Worm (Caenorhabditis elegans) whole organism, early embryonic: ENCODE data around the gene fbxa-28.

Experiments
- B0310.2 ChIP-seq: sonication (generic microtip); optimal IDR thresholded peaks from 2 replicates; lab custom pipeline; 2016; ENCODE audit warnings: mild to moderate bottlenecking, missing genetic modification characterization, missing compliant biosample characterization
- F13C5.2 ChIP-seq: sonication (generic microtip); optimal IDR thresholded peaks from 2 replicates; lab custom pipeline; 2017; ENCODE audit warnings: mild to moderate bottlenecking, missing genetic modification characterization, inconsistent platforms, missing compliant biosample characterization
- aly-1 ChIP-seq: sonication (generic microtip); optimal IDR thresholded peaks from 2 replicates; lab custom pipeline; 2016; ENCODE audit warnings: missing genetic modification characterization, missing compliant biosample characterization
- ama-1 ChIP-seq: fragments of 150-350 bp; optimal IDR thresholded peaks from 2 replicates; lab custom pipeline; 2014
- ceh-13 ChIP-seq: fragments of 200-800 bp; sonication (Bioruptor generic); optimal IDR thresholded peaks from 2 replicates; lab custom pipeline; 2018; ENCODE audit warnings: mild to moderate bottlenecking, missing genetic modification characterization, missing compliant biosample characterization
- ceh-36 ChIP-seq: sonication (generic microtip); optimal IDR thresholded peaks from 2 replicates; lab custom pipeline; 2016; ENCODE audit warnings: missing genetic modification characterization, inconsistent platforms, missing compliant biosample characterization
- ets-7 ChIP-seq: sonication (generic microtip); optimal IDR thresholded peaks from 2 replicates; lab custom pipeline; 2016; ENCODE audit warnings: missing genotype, missing genetic modification characterization, missing compliant biosample characterization
- flt-1 ChIP-seq: fragments of 200-800 bp; sonication (Bioruptor generic); IDR thresholded peaks from 2 replicates; pipeline ENCODE4 v1.3.6; 2022; ENCODE audit warnings: missing genetic modification characterization, missing compliant biosample characterization
- hmbx-1 ChIP-seq: sonication (generic microtip); optimal IDR thresholded peaks from 2 replicates; lab custom pipeline; 2016; ENCODE audit warnings: mild to moderate bottlenecking, missing genetic modification characterization, missing compliant biosample characterization
- hmg-4 ChIP-seq: fragments of 200-800 bp; sonication (Bioruptor generic); optimal IDR thresholded peaks from 2 replicates; lab custom pipeline; 2018; ENCODE audit warnings: mild to moderate bottlenecking, missing genetic modification characterization, missing compliant biosample characterization
- hnd-1 ChIP-seq: sonication (generic microtip); optimal IDR thresholded peaks from 2 replicates; lab custom pipeline; 2016; ENCODE audit warnings: missing genetic modification characterization, missing compliant biosample characterization
- pes-1 ChIP-seq: fragments of 200-800 bp; sonication (Bioruptor generic); IDR thresholded peaks from 2 replicates; pipeline ENCODE4 v1.3.6; 2022; ENCODE audit warnings: missing genetic modification reagents, missing genetic modification characterization, missing compliant biosample characterization
- scrt-1 ChIP-seq: fragments of 200-800 bp; sonication (Bioruptor generic); IDR thresholded peaks from 2 replicates; pipeline ENCODE4 v1.3.6; 2022; ENCODE audit warnings: missing genetic modification characterization, missing compliant biosample characterization
- sea-1 ChIP-seq: fragments of 200-800 bp; sonication (Bioruptor generic); conservative IDR thresholded peaks from 2 replicates; pipeline ENCODE4 v1.3.6; 2022; ENCODE audit warnings: missing genetic modification characterization, missing compliant biosample characterization
- tbx-11 ChIP-seq: fragments of 200-800 bp; sonication (Bioruptor generic); IDR thresholded peaks from 2 replicates; pipeline ENCODE4 v1.3.6; 2022; ENCODE audit warnings: missing genetic modification characterization, missing compliant biosample characterization
- tbx-37 ChIP-seq: fragments of 200-800 bp; sonication (Bioruptor generic); conservative IDR thresholded peaks from 2 replicates; pipeline ENCODE4 v1.3.6; 2022; ENCODE audit warnings: missing genetic modification reagents, missing genetic modification characterization, missing compliant biosample characterization
- tra-4 ChIP-seq: sonication (generic microtip); optimal IDR thresholded peaks from 2 replicates; lab custom pipeline; 2017; ENCODE audit warnings: missing genetic modification characterization, missing compliant biosample characterization

fbxa-28 gene

DNA sequence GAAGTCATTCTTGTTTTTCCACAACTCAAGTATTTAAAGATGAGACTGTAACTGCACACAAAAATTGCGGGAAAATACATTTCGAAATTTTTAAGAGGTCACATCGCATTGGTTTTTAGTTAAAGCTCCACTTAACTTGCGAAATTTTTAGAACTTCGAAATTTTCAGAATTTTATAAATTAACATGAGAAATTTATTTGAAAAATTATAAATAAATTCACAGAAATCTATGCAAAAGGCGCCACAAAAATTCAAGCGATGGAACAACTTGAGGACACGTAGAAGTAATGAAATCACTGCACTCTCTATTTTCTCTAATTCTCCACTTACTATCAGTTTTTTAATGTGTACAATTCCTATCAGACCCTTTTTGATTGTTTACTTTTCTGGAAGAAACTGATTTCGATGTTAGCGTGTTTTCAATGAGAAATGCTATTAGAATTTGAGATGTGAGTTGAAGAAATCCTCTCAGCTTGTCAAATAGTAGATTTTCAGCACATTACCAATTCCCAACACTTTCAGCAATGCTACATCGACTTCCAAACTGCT is 26.3 kb upstream of the fbxa-28 start, which contains the start of gene fbxa-31:
Gene fbxa-31, minus strand, starts transcription at position 51 of the 549 bp plus-strand sequence.
- no peak for TF ChIP-seq ceh-13
- TF ChIP-seq sea-1 (GFP tag; lab: Robert Waterston, UW), result no peak
- TF ChIP-seq tra-4 (tag; lab: Kevin White, UChicago), result no peak
- TF ChIP-seq ama-1 (lab: Kevin White, UChicago), result no peak
- no peak for TF ChIP-seq pes-1 (GFP tag; lab: Robert Waterston, UW)

- TF ChIP-seq hnd-1, result no peak
- no peak for TF ChIP-seq tbx-37 (GFP tag; lab: Robert Waterston, UW)
- TF ChIP-seq sea-1 (GFP tag; lab: Robert Waterston, UW), result no peak
- TF ChIP-seq tbx-11, result no peak
- TF ChIP-seq pes-1 (GFP tag; lab: Robert Waterston, UW), result no peak
- TF ChIP-seq B0310.2 (tag; lab: Kevin White, UChicago), result no peak
- no peak for TF ChIP-seq ama-1 (lab: Kevin White, UChicago)
- TF ChIP-seq tra-4 (tag; lab: Kevin White, UChicago), result no peak
- TF ChIP-seq scrt-1 (GFP tag; lab: Robert Waterston, UW), result no peak
- TF ChIP-seq hmg-4 (GFP tag; lab: Kevin White, UChicago), result no peak
- no peak for TF ChIP-seq flt-1 (GFP tag; lab: Robert Waterston, UW)
- no peak for TF ChIP-seq ceh-13
- TF ChIP-seq F13C5.2 (tag; lab: Kevin White, UChicago), result no peak
- TF ChIP-seq ets-7, result no peak
- no peak for TF ChIP-seq ceh-36 (tag; lab: Kevin White, UChicago)
These were observed 23.9 kb upstream of the fbxa-28 start, which contains the start of gene fbxa-29 for ce11 chrIII:1273655-1274328. fbxa-29 (minus strand) TSS chrIII:1273705.

DNA sequence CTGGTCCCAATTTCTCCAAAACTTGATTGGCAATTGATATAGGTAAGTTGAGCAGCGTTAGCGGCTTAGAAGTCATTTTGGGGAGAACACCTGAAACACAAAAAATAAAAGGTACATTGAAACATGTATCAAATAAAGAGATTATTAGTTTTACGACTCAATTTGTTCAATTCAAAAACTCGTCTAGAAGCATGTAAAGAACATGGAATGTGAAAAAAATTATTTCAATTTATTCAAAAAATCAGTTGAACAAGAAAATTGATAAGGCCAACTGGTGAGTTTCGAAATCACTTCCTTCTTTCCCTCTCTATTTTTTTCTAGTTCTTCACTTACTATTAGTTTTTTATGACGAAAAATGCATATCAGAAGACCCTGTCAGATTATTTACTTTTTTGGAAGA is 22.2 kb upstream of the fbxa-28 start, which contains the start of gene fbxa-30:
Gene fbxa-30, minus strand, starts transcription at position 101 of the 400 bp plus-strand sequence.
- TF ChIP-seq pes-1 (GFP tag; lab: Robert Waterston, UW) (no peak), ama-1 (lab: Kevin White, UChicago) (no peak), aly-1 (no peak), ets-7 (no peak), hmg-4 (GFP tag; lab: Kevin White, UChicago) (no peak), tbx-37 (GFP tag; lab: Robert Waterston, UW) (no peak), flt-1 (GFP tag; lab: Robert Waterston, UW) (no peak), hmbx-1 (tag; lab: Kevin White, UChicago) (no peak), scrt-1 (GFP tag; lab: Robert Waterston, UW) (no peak), B0310.2 (tag; lab: Kevin White, UChicago) (no peak), ceh-13 (no peak), tbx-11 (no peak), hnd-1 (no peak), ceh-36 (tag; lab: Kevin White, UChicago) (no peak), sea-1 (GFP tag; lab: Robert Waterston, UW) (no peak), F13C5.2 (tag; lab: Kevin White, UChicago) (no peak)

DNA sequence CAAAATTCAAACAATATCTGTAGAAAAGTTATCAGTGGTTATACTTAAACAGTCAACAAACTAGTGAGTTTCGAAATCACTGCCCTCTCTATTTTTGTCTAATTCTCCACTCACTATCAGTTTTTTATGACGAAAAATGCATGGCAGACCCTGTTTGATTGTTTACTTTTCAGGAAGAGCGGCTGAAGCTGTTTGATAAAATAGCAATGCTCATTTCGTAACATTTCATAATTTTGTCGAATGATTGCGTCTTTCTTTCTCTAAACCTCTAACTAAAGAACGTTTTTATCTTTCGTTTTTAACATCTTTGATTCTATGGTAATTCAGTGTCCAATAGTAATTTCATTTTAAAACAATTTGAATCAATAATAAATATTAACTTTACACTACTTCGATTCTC is 18.5 kb upstream of the fbxa-28 start:
- no peak for TF ChIP-seq sea-1 (GFP tag; lab: Robert Waterston, UW)
- no peak for TF ChIP-seq scrt-1 (GFP tag; lab: Robert Waterston, UW)
- TF ChIP-seq tra-4 (tag; lab: Kevin White, UChicago), result no peak
- no peak for TF ChIP-seq pes-1 (GFP tag; lab: Robert Waterston, UW)
- no peak for TF ChIP-seq aly-1
- TF ChIP-seq ceh-36 (tag; lab: Kevin White, UChicago), result no peak
- no peak for TF ChIP-seq F13C5.2 (tag; lab: Kevin White, UChicago)
- no peak for TF ChIP-seq tbx-37 (GFP tag; lab: Robert Waterston, UW)
- no peak for TF ChIP-seq ama-1 (lab: Kevin White, UChicago)
- no peak for TF ChIP-seq flt-1 (GFP tag; lab: Robert Waterston, UW)
- no peak for TF ChIP-seq tbx-11
- no peak for TF ChIP-seq hnd-1
- no peak for TF ChIP-seq hmbx-1 (tag; lab: Kevin White, UChicago)

DNA sequence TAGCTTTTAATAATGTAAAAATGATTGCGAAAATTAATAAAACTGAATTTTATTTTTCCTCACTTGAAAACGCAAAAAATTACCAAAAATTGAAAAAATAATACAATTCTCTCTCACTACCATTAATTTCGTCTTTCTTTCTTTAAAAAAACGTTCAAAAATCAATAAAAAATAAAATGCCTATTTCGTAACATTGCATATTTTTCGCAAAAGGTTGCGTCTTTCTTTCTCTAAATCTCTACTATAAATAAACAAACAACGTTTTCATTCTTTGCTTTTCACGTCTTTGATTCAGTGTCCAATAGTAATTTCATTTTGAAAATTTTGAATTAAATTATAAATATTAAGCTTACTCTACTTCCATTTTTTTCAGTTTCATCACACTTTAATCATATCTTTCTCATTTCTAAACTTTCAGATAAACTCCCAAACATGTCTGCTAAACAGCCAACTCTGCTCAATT is 13.1 kb upstream of the fbxa-28 start, which contains the start of gene fbxa-37:
Gene fbxa-37, plus strand, starts transcription at position 413 of the 463 bp plus-strand sequence.
- TF ChIP-seq aly-1, result no peak
- no peak for TF ChIP-seq B0310.2 (tag; lab: Kevin White, UChicago)
- no peak for TF ChIP-seq F13C5.2 (tag; lab: Kevin White, UChicago)
- no peak for TF ChIP-seq ceh-13
- TF ChIP-seq pes-1 (GFP tag; lab: Robert Waterston, UW), result no peak
- TF ChIP-seq scrt-1 (GFP tag; lab: Robert Waterston, UW), result no peak
- no peak for TF ChIP-seq ceh-36 (tag; lab: Kevin White, UChicago)
- TF ChIP-seq ama-1 (lab: Kevin White, UChicago), result no peak
- TF ChIP-seq tbx-11, result no peak
- TF ChIP-seq ets-7, result no peak

DNA sequence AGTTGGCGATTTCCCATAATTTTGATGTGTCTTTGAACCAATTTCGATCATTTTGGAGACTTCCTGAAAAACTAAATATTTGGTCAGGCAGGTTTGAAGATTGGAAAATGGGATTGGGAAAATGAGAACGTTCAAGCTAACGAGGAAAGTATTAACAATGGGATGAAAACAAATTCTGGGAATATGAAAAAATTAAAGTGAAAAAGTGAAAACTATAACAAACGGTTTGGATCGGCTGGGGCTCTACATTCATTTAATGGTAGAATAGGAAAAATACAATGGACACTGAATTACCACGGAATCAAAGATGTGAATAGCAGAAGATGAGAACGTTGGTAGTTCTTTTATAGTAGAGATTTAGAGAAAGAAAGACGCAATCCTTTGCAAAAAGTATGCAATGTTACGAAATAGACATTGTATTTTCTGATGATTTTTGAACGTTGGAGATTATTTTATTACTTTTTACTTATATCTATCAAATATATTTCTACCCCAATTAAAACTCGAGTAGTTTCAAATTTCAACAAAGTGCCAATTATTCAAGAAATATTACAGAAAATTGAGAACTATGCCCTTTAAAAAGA is 9.1 kb upstream of the fbxa-28 start, which contains the start of gene fbxa-50:
Gene fbxa-50, minus strand, starts transcription at position 51 of the 584 bp plus-strand sequence.
- no peak for TF ChIP-seq hnd-1
- no peak for TF ChIP-seq F13C5.2 (tag; lab: Kevin White, UChicago)

ce11 chrIII:1289139-1289538 is 8.6 kb upstream of the fbxa-28 start:
- no peak for TF ChIP-seq ets-7
- no peak for TF ChIP-seq pes-1 (GFP tag; lab: Robert Waterston, UW)
- TF ChIP-seq sea-1 (GFP tag; lab: Robert Waterston, UW), result no peak
- TF ChIP-seq tbx-37 (GFP tag; lab: Robert Waterston, UW), result no peak
- TF ChIP-seq tra-4 (tag; lab: Kevin White, UChicago), result no peak
- TF ChIP-seq ceh-36 (tag; lab: Kevin White, UChicago), result no peak
- TF ChIP-seq hmg-4 (GFP tag; lab: Kevin White, UChicago), result no peak
- TF ChIP-seq flt-1 (GFP tag; lab: Robert Waterston, UW), result no peak
- TF ChIP-seq ceh-13, result no peak
- no peak for TF ChIP-seq aly-1
- no peak for TF ChIP-seq B0310.2 (tag; lab: Kevin White, UChicago)
- no peak for TF ChIP-seq tbx-11
- TF ChIP-seq hnd-1, result no peak
- TF ChIP-seq scrt-1 (GFP tag; lab: Robert Waterston, UW), result no peak
- TF ChIP-seq F13C5.2 (tag; lab: Kevin White, UChicago), result no peak
- no peak for TF ChIP-seq hmbx-1 (tag; lab: Kevin White, UChicago)
- TF ChIP-seq ama-1 (lab: Kevin White, UChicago), result no peak
